Worm (Caenorhabditis elegans) whole organism, L1 larva: Measurements from ENCODE around the gene F22B5.6.

Experiments used
- C16A3.4 ChIP-seq: fragments of 150-350 bp; optimal IDR thresholded peaks from 2 replicates; lab custom pipeline; 2014; ENCODE audit warnings: missing biosample characterization, missing genetic modification characterization
- C34B4.2 ChIP-seq: sonication (generic microtip); optimal IDR thresholded peaks from 2 replicates; lab custom pipeline; 2017; ENCODE audit warnings: mild to moderate bottlenecking, missing genetic modification characterization, missing compliant biosample characterization
- alr-1 ChIP-seq: fragments of 200-800 bp; sonication (Bioruptor generic); optimal IDR thresholded peaks from 2 replicates; lab custom pipeline; 2018; ENCODE audit warnings: borderline replicate concordance, mild to moderate bottlenecking, missing genetic modification characterization, missing compliant biosample characterization
- blmp-1 ChIP-seq: fragments of 150-350 bp; optimal IDR thresholded peaks from 2 replicates; lab custom pipeline; 2014; ENCODE audit warnings: missing biosample characterization, missing genetic modification characterization
- efl-3 ChIP-seq: fragments of 200-800 bp; sonication (Bioruptor generic); optimal IDR thresholded peaks from 2 replicates; lab custom pipeline; 2018; ENCODE audit warnings: mild to moderate bottlenecking, missing genetic modification characterization, missing compliant biosample characterization
- egl-27 ChIP-seq, 2 experiments: fragments of 150-350 bp in 1 of 2; sonication (generic microtip); optimal IDR thresholded peaks; 3 replicates each; lab custom pipeline; 2017 to 2018; ENCODE audit warnings: missing biosample characterization in 2 of 2, missing genetic modification characterization in 2 of 2, missing genetic modification reagents in 2 of 2
- jun-1 ChIP-seq: fragments of 150-350 bp; optimal IDR thresholded peaks from 2 replicates; lab custom pipeline; 2014; ENCODE audit warnings: missing biosample characterization, missing genetic modification reagents, missing genetic modification characterization
- lin-13 ChIP-seq: fragments of 150-350 bp; optimal IDR thresholded peaks from 2 replicates; lab custom pipeline; 2014; ENCODE audit warnings: missing biosample characterization, missing genetic modification reagents, missing genetic modification characterization
- lin-39 ChIP-seq: fragments of 150-350 bp; optimal IDR thresholded peaks from 2 replicates; lab custom pipeline; 2014; ENCODE audit warnings: missing biosample characterization, missing genetic modification reagents, missing genetic modification characterization
- nhr-12 ChIP-seq: sonication (generic microtip); optimal IDR thresholded peaks from 2 replicates; lab custom pipeline; 2017; ENCODE audit warnings: missing biosample characterization, missing genetic modification characterization
- nhr-84 ChIP-seq: sonication (generic microtip); optimal IDR thresholded peaks from 2 replicates; lab custom pipeline; 2017; ENCODE audit warnings: missing biosample characterization, missing genetic modification characterization
- unc-86 ChIP-seq: sonication (generic microtip); optimal IDR thresholded peaks from 2 replicates; lab custom pipeline; 2016; ENCODE audit warnings: missing genetic modification characterization, missing compliant biosample characterization
- ztf-11 ChIP-seq, 2 experiments: sonication (generic microtip); optimal IDR thresholded peaks; 2 replicates each; lab custom pipeline; 2016 to 2017; ENCODE audit warnings: missing genetic modification characterization in 2 of 2, missing biosample characterization in 1 of 2, missing compliant biosample characterization in 1 of 2
- ztf-4 ChIP-seq: fragments of 150-350 bp; optimal IDR thresholded peaks from 2 replicates; lab custom pipeline; 2014; ENCODE audit warnings: missing biosample characterization, missing genetic modification characterization

ce11 chrII:8440792-8441191 lies 15.2 kb downstream of the F22B5.6 start:
- TF ChIP-seq blmp-1 (tag; lab: Kevin White, UChicago) (peak; percentile 77), egl-27 (tag; optimal IDR thresholded peaks at IDR 0.05; lab: Kevin White, UChicago) (no peak), ztf-4 (no peak), C16A3.4 (tag; lab: Kevin White, UChicago) (no peak), lin-39 (tag; lab: Kevin White, UChicago) (no peak), ztf-11 (tag; optimal IDR thresholded peaks at IDR 0.05; lab: Kevin White, UChicago) (no peak), unc-86 (no peak), jun-1 (tag; lab: Kevin White, UChicago) (no peak), lin-13 (GFP tag; lab: Kevin White, UChicago) (no peak), C34B4.2 (tag; lab: Kevin White, UChicago) (no peak), alr-1 (tag; lab: Kevin White, UChicago) (no peak), nhr-84 (tag; lab: Kevin White, UChicago) (no peak), efl-3 (GFP tag; lab: Kevin White, UChicago) (no peak), nhr-12 (tag; lab: Kevin White, UChicago) (no peak)
